Fruit fly (Drosophila melanogaster): Measurements from ENCODE around the gene Sgs3.

Sgs3 gene

DNA sequence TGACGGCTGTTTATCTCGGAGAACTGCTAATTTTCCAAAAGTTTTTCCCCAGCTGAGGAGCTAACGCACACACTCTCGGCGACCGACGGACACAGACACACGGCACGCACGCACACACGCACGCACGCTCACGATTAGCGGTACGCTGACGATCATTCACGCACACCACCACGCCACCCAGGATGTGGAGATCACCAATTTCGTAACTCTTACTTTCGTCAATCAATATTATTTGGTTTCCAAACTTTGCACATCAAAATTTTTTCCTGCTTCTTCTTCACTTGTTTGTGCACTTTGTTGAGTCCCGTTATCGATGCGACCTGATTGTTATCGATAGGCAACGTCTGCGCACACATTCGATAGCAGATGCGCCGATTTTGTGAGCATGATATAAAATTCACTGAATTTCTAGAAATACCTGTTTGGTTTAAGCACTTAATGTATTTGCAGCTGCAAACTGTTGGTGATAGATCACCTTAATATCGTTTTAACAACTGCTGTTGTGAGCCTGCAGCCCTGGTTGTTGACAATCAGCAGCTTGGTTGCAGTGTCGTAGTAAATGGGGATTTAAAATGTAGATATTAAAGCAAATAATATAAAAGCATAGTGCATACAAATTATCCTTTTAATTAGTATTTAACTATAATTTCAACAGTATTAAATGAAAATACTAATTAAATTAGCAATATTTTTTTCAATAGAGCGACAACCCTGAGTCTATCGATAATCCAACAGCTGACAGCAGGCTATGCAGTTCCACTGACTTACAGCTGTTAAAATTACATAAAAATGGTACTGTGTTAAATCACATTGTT is 50.1 kb downstream of the Sgs3 start, which contains the start of the genes CG7394 and Mob2 (continued):
- TF ChIP-seq zf30C (GFP tag; optimal IDR thresholded peaks at IDR 0.05), result no peak
- TF ChIP-seq CG2120 (GFP tag; optimal IDR thresholded peaks at IDR 0.05), result peak; percentile 96
- TF ChIP-seq Rfx (GFP tag; IDR thresholded peaks at IDR 0.05), result peak; percentile 94
- peak; percentile 81 for TF ChIP-seq Dek (tag; optimal IDR thresholded peaks at IDR 0.05)
- peak; percentile 94 for TF ChIP-seq tin (GFP tag; optimal IDR thresholded peaks at IDR 0.05)

Data from whole organism, embryonic.